Fruit fly (Drosophila melanogaster) whole organism, embryonic: ENCODE results near the gene fau.
A peak's percentile ranks its signal among the peaks of the same experiment; 100 is the strongest.

Experiments
- ATbp ChIP-seq: fragments of 200-800 bp; sonication (Bioruptor generic); optimal IDR thresholded peaks from 2 replicates; lab custom pipeline; 2017; ENCODE audit warnings: missing biosample characterization, mild to moderate bottlenecking, missing genetic modification characterization, missing genetic modification reagents
- CG10543 ChIP-seq: fragments of 200-800 bp; sonication (Bioruptor generic); optimal IDR thresholded peaks from 3 replicates; lab custom pipeline; 2017; ENCODE audit warnings: missing biosample characterization, mild to moderate bottlenecking, missing genetic modification characterization, moderate library complexity
- CG1233 ChIP-seq: fragments of 200-800 bp; sonication (Bioruptor generic); optimal IDR thresholded peaks from 4 replicates; lab custom pipeline; 2018; ENCODE audit warnings: missing biosample characterization, mild to moderate bottlenecking, missing genetic modification characterization
- CG12769 ChIP-seq: fragments of 200-800 bp; sonication (Bioruptor generic); optimal IDR thresholded peaks from 2 replicates; lab custom pipeline; 2019; ENCODE audit warnings: missing biosample characterization, mild to moderate bottlenecking, missing genetic modification characterization, moderate library complexity
- CG12942 ChIP-seq: fragments of 200-800 bp; sonication (Bioruptor generic); optimal IDR thresholded peaks from 3 replicates; lab custom pipeline; 2016; ENCODE audit warnings: missing biosample characterization, missing genetic modification characterization
- CG13287 ChIP-seq: fragments of 200-800 bp; sonication (Bioruptor generic); IDR thresholded peaks from 2 replicates; pipeline ENCODE4 v1.3.6; 2022; ENCODE audit warnings: missing biosample characterization, missing genetic modification characterization; ENCODE audit not compliant: partially characterized antibody
- CG18599 ChIP-seq: fragments of 200-800 bp; sonication (Bioruptor generic); optimal IDR thresholded peaks from 3 replicates; lab custom pipeline; 2017; ENCODE audit warnings: missing biosample characterization, missing genetic modification characterization, mild to moderate bottlenecking, moderate library complexity, missing genetic modification reagents
- CG31224 ChIP-seq: fragments of 200-800 bp; sonication (Bioruptor generic); IDR thresholded peaks from 2 replicates; pipeline ENCODE4 v1.3.6; 2022; ENCODE audit warnings: missing biosample characterization, missing genetic modification characterization
- CG34224 ChIP-seq: fragments of 200-800 bp; sonication (Bioruptor generic); IDR thresholded peaks from 3 replicates; pipeline ENCODE4 v1.3.6; 2022; ENCODE audit warnings: missing biosample characterization, missing genetic modification characterization; ENCODE audit not compliant: partially characterized antibody
- CG42726 ChIP-seq: fragments of 200-800 bp; sonication (Bioruptor generic); IDR thresholded peaks from 2 replicates; pipeline ENCODE4 v1.3.6; 2022; ENCODE audit warnings: missing biosample characterization, missing genetic modification characterization; ENCODE audit not compliant: partially characterized antibody
- CG4328 ChIP-seq: fragments of 200-800 bp; sonication (Bioruptor generic); optimal IDR thresholded peaks from 3 replicates; lab custom pipeline; 2017; ENCODE audit warnings: missing biosample characterization, missing genetic modification reagents, missing genetic modification characterization
- CG4404 ChIP-seq: fragments of 200-800 bp; sonication (Bioruptor generic); IDR thresholded peaks from 2 replicates; pipeline ENCODE4 v1.3.6; 2022; ENCODE audit warnings: missing biosample characterization, missing genetic modification characterization
- CG4820 ChIP-seq: fragments of 200-800 bp; sonication (Bioruptor generic); optimal IDR thresholded peaks from 3 replicates; lab custom pipeline; 2016; ENCODE audit warnings: missing biosample characterization, missing genetic modification characterization
- CG7556 ChIP-seq: fragments of 200-800 bp; sonication (Bioruptor generic); optimal IDR thresholded peaks from 2 replicates; lab custom pipeline; 2017; ENCODE audit warnings: missing biosample characterization, mild to moderate bottlenecking, missing genetic modification characterization
- CHES-1-like ChIP-seq: fragments of 200-800 bp; sonication (Bioruptor generic); optimal IDR thresholded peaks from 2 replicates; lab custom pipeline; 2016; ENCODE audit warnings: missing biosample characterization, missing genetic modification characterization
- CoRest ChIP-seq: fragments of 200-800 bp; sonication (Bioruptor generic); optimal IDR thresholded peaks from 3 replicates; lab custom pipeline; 2018; ENCODE audit warnings: missing biosample characterization, mild to moderate bottlenecking, missing genetic modification characterization, moderate library complexity
- Dp ChIP-seq: fragments of 200-800 bp; sonication (Bioruptor generic); optimal IDR thresholded peaks from 2 replicates; lab custom pipeline; 2018; ENCODE audit warnings: missing biosample characterization, mild to moderate bottlenecking, missing genetic modification characterization, moderate library complexity
- Dref ChIP-seq: fragments of 200-800 bp; sonication (Bioruptor generic); IDR thresholded peaks from 2 replicates; pipeline ENCODE4 v1.3.6; 2022; ENCODE audit warnings: missing biosample characterization, missing genetic modification characterization
- Ets65A ChIP-seq: fragments of 200-800 bp; sonication (Bioruptor generic); peaks from one replicate; lab custom pipeline; 2016; ENCODE audit warnings: missing biosample characterization, missing genetic modification characterization
- Ets97D ChIP-seq: fragments of 200-800 bp; sonication (Bioruptor generic); optimal IDR thresholded peaks from 3 replicates; lab custom pipeline; 2016; ENCODE audit warnings: missing biosample characterization, missing genetic modification characterization
- Hsf ChIP-seq: fragments of 200-800 bp; sonication (Bioruptor generic); optimal IDR thresholded peaks from 3 replicates; lab custom pipeline; 2016; ENCODE audit warnings: missing biosample characterization, missing genetic modification characterization
- Kr ChIP-seq: fragments of 200-800 bp; sonication (Bioruptor generic); optimal IDR thresholded peaks from 2 replicates; lab custom pipeline; 2017; ENCODE audit warnings: missing biosample characterization, mild to moderate bottlenecking, missing genetic modification characterization
- Mes4 ChIP-seq: fragments of 200-800 bp; sonication (Bioruptor generic); optimal IDR thresholded peaks from 2 replicates; lab custom pipeline; 2016; ENCODE audit warnings: missing biosample characterization, missing genetic modification characterization
- NC2β ChIP-seq: fragments of 200-800 bp; sonication (Bioruptor generic); optimal IDR thresholded peaks from 2 replicates; lab custom pipeline; 2016; ENCODE audit warnings: missing biosample characterization, missing genetic modification characterization
- Nf-YB ChIP-seq: fragments of 200-800 bp; sonication (Bioruptor generic); optimal IDR thresholded peaks from 3 replicates; lab custom pipeline; 2019; ENCODE audit warnings: missing biosample characterization, mild to moderate bottlenecking, missing genetic modification characterization, moderate library complexity
- Side ChIP-seq: fragments of 200-800 bp; sonication (Bioruptor generic); optimal IDR thresholded peaks from 2 replicates; lab custom pipeline; 2016; ENCODE audit warnings: missing biosample characterization, missing genetic modification characterization
- Six4 ChIP-seq: fragments of 200-800 bp; sonication (Bioruptor generic); optimal IDR thresholded peaks from 2 replicates; lab custom pipeline; 2016; ENCODE audit warnings: missing biosample characterization, missing genetic modification characterization
- Sox100B ChIP-seq: fragments of 200-800 bp; sonication (Bioruptor generic); optimal IDR thresholded peaks from 3 replicates; lab custom pipeline; 2018; ENCODE audit warnings: missing biosample characterization, mild to moderate bottlenecking, missing genetic modification characterization
- Sry-β ChIP-seq: fragments of 200-800 bp; sonication (Bioruptor generic); optimal IDR thresholded peaks from 2 replicates; lab custom pipeline; 2018; ENCODE audit warnings: missing biosample characterization, mild to moderate bottlenecking, missing genetic modification characterization, moderate library complexity
- Taf1 ChIP-seq: fragments of 200-800 bp; sonication (Bioruptor generic); IDR thresholded peaks from 2 replicates; pipeline ENCODE4 v1.3.6; 2022; ENCODE audit warnings: missing biosample characterization, missing genetic modification characterization
- az2 ChIP-seq: fragments of 200-800 bp; sonication (Bioruptor generic); optimal IDR thresholded peaks from 3 replicates; lab custom pipeline; 2016; ENCODE audit warnings: missing biosample characterization, missing genetic modification characterization
- danr ChIP-seq: fragments of 200-800 bp; sonication (Bioruptor generic); IDR thresholded peaks from 2 replicates; pipeline ENCODE4 v1.3.6; 2022; ENCODE audit warnings: missing biosample characterization, missing genetic modification characterization
- dimm ChIP-seq: fragments of 200-800 bp; sonication (Bioruptor generic); IDR thresholded peaks from 2 replicates; pipeline ENCODE4 v1.3.6; 2022; ENCODE audit warnings: missing biosample characterization, missing genetic modification characterization
- disco-r ChIP-seq: fragments of 200-800 bp; sonication (Bioruptor generic); optimal IDR thresholded peaks from 2 replicates; lab custom pipeline; 2016; ENCODE audit warnings: missing biosample characterization, missing genetic modification characterization
- ewg ChIP-seq: fragments of 200-800 bp; sonication (Bioruptor generic); optimal IDR thresholded peaks from 3 replicates; lab custom pipeline; 2017; ENCODE audit warnings: mild to moderate bottlenecking, missing biosample characterization, missing genetic modification reagents, missing genetic modification characterization
- ftz-f1 ChIP-seq: fragments of 200-800 bp; sonication (Bioruptor generic); optimal IDR thresholded peaks from 2 replicates; lab custom pipeline; 2016; ENCODE audit warnings: missing biosample characterization, missing genetic modification characterization
- grn ChIP-seq: fragments of 200-800 bp; sonication (Bioruptor generic); optimal IDR thresholded peaks from 3 replicates; lab custom pipeline; 2017; ENCODE audit warnings: missing biosample characterization, missing genetic modification characterization
- hb ChIP-seq: fragments of 200-800 bp; sonication (Bioruptor generic); IDR thresholded peaks from 3 replicates; pipeline ENCODE4 v1.3.6; 2022; ENCODE audit warnings: missing biosample characterization, missing genetic modification characterization; ENCODE audit not compliant: partially characterized antibody
- insv ChIP-seq, 2 experiments: fragments of 200-800 bp; sonication (Bioruptor generic); optimal IDR thresholded peaks; 3 replicates each; lab custom pipeline; 2016 to 2018; ENCODE audit warnings: missing biosample characterization in 2 of 2, missing genetic modification characterization in 2 of 2
- kay ChIP-seq: fragments of 200-800 bp; sonication (Bioruptor generic); optimal IDR thresholded peaks from 2 replicates; lab custom pipeline; 2016; ENCODE audit warnings: missing biosample characterization, missing genetic modification characterization
- klu ChIP-seq: fragments of 200-800 bp; sonication (Bioruptor generic); IDR thresholded peaks from 2 replicates; pipeline ENCODE4 v1.3.6; 2022; ENCODE audit warnings: missing biosample characterization, missing genetic modification characterization
- mld ChIP-seq: fragments of 200-800 bp; sonication (Bioruptor generic); IDR thresholded peaks from 3 replicates; pipeline ENCODE4 v1.3.6; 2022; ENCODE audit warnings: missing biosample characterization, missing genetic modification characterization; ENCODE audit not compliant: partially characterized antibody
- nau ChIP-seq: fragments of 200-800 bp; sonication (Bioruptor generic); optimal IDR thresholded peaks from 3 replicates; lab custom pipeline; 2017; ENCODE audit warnings: missing biosample characterization, mild to moderate bottlenecking, missing genetic modification characterization, missing genetic modification reagents
- nom ChIP-seq: fragments of 200-800 bp; sonication (Bioruptor generic); optimal IDR thresholded peaks from 2 replicates; lab custom pipeline; 2017; ENCODE audit warnings: missing biosample characterization, missing genetic modification characterization, mild to moderate bottlenecking, moderate library complexity, missing genetic modification reagents
- pan ChIP-seq, 4 experiments: fragments of >200 bp in 3 of 4; fragments of 200-800 bp in 1 of 4; sonication (Bioruptor generic) in 1 of 4; optimal IDR thresholded peaks in 3 of 4; IDR thresholded peaks in 1 of 4; 2 replicates each; pipeline versions ENCODE4 v1.3.6 to Lab custom; 2017 to 2022; ENCODE audit warnings: missing biosample characterization in 2 of 4, missing genetic modification characterization in 2 of 4, mixed read lengths in 1 of 4
- pros ChIP-seq: fragments of 200-800 bp; sonication (Bioruptor generic); optimal IDR thresholded peaks from 3 replicates; lab custom pipeline; 2019; ENCODE audit warnings: missing biosample characterization, mild to moderate bottlenecking, missing genetic modification characterization, moderate library complexity
- stwl ChIP-seq: fragments of 200-800 bp; sonication (Bioruptor generic); optimal IDR thresholded peaks from 3 replicates; lab custom pipeline; 2018; ENCODE audit warnings: missing biosample characterization, mild to moderate bottlenecking, missing genetic modification characterization, moderate library complexity
- wdn ChIP-seq: fragments of 200-800 bp; sonication (Bioruptor generic); IDR thresholded peaks from 2 replicates; pipeline ENCODE4 v1.3.6; 2022; ENCODE audit warnings: missing biosample characterization, missing genetic modification characterization
- wor ChIP-seq: fragments of 200-800 bp; sonication (Bioruptor generic); IDR thresholded peaks from 2 replicates; pipeline ENCODE4 v1.3.6; 2022; ENCODE audit warnings: missing biosample characterization, missing genetic modification characterization
- z ChIP-seq: fragments of 200-800 bp; sonication (Bioruptor generic); IDR thresholded peaks from 3 replicates; pipeline ENCODE4 v1.3.6; 2022; ENCODE audit warnings: missing biosample characterization, missing genetic modification characterization

fau gene

DNA sequence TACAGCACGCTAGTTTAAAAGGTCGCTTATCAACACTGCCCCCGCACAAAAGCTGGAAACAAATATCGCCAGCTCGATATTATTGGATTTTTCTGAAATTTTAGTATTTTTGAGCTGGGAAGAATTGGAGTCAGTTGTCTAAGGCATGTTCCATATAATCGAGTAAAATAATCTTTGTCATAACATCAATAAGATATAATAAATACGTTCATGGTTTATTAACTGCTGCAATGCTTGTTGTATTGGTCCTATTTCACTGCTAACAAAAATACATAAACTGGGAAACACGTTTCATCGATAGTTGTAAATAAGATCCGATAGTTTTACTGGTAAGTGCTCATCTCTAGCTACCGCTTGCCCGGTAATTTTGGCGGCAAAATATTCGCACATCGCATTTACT lies 11.0 kb upstream of the fau start, which contains the start of the genes Art1 and Mcm5 (continued):
- TF ChIP-seq hb (GFP tag; lab: Robert Waterston, UW): peak; percentile 91
- peak; percentile 77 for TF ChIP-seq Dp
- TF ChIP-seq grn: no peak
- no peak for TF ChIP-seq CG10543
- TF ChIP-seq mld (GFP tag; lab: Robert Waterston, UW): no peak; the same call in 2 of the 3 replicates
- TF ChIP-seq ftz-f1 (GFP tag; lab: Kevin White, UChicago): no peak
- no peak for TF ChIP-seq z (GFP tag; lab: Robert Waterston, UW)
- TF ChIP-seq CG42726 (GFP tag; lab: Robert Waterston, UW): peak; percentile 44; the same call in 1 of the 2 replicates
- no peak for TF ChIP-seq ewg (GFP tag; lab: Kevin White, UChicago)
- no peak for TF ChIP-seq Six4 (GFP tag; lab: Kevin White, UChicago)
- peak; percentile 17 for TF ChIP-seq Mes4 (GFP tag; lab: Kevin White, UChicago)
- TF ChIP-seq Nf-YB (GFP tag; lab: Kevin White, UChicago): no peak
- TF ChIP-seq Sry-β (GFP tag; lab: Kevin White, UChicago): no peak
- peak; percentile 96 for TF ChIP-seq CG13287
- TF ChIP-seq Side (GFP tag; lab: Kevin White, UChicago): peak; percentile 15
- no peak for TF ChIP-seq CG31224 (GFP tag; lab: Robert Waterston, UW)
- TF ChIP-seq CoRest (tag; lab: Kevin White, UChicago): peak; percentile 80
- TF ChIP-seq CG12769 (tag; lab: Kevin White, UChicago): no peak
- peak; percentile 86 for TF ChIP-seq stwl (tag; lab: Kevin White, UChicago)
- peak; percentile 91 for TF ChIP-seq CG34224 (GFP tag; lab: Robert Waterston, UW)
- peak; percentile 80 for TF ChIP-seq Ets97D
- no peak for TF ChIP-seq wdn (GFP tag; lab: Robert Waterston, UW)
- TF ChIP-seq insv (GFP tag; optimal IDR thresholded peaks at IDR 0.05; lab: Kevin White, UChicago): peak in 1 of 2 experiments; percentile 40
- TF ChIP-seq Dref (GFP tag; lab: Robert Waterston, UW): peak; percentile 51
- TF ChIP-seq dimm (GFP tag; lab: Robert Waterston, UW): no peak
- TF ChIP-seq CG7556 (GFP tag; lab: Kevin White, UChicago): no peak
- no peak for TF ChIP-seq wor (GFP tag; lab: Robert Waterston, UW)
- no peak for TF ChIP-seq Taf1 (GFP tag; lab: Robert Waterston, UW)
- TF ChIP-seq CG4328: no peak
- TF ChIP-seq Kr: no peak
- TF ChIP-seq nau: no peak
- TF ChIP-seq Hsf: peak; percentile 70
- no peak for TF ChIP-seq danr (GFP tag; lab: Robert Waterston, UW)
- peak; percentile 74 for TF ChIP-seq CHES-1-like (GFP tag; lab: Kevin White, UChicago)
- TF ChIP-seq nom (GFP tag; lab: Kevin White, UChicago): no peak
- TF ChIP-seq pan (optimal IDR thresholded peaks at IDR 0.05; lab: Kevin White, UChicago): no peak
- TF ChIP-seq pan (GFP tag; optimal IDR thresholded peaks at IDR 0.05 in 1 of 2, IDR thresholded peaks at IDR 0.05 in 1 of 2): no peak
- TF ChIP-seq disco-r (GFP tag; lab: Kevin White, UChicago): no peak
- TF ChIP-seq CG4404: no peak; the same call in 1 of the 2 replicates
- TF ChIP-seq ATbp (GFP tag; lab: Kevin White, UChicago): no peak
- TF ChIP-seq kay: peak; percentile 12
- TF ChIP-seq CG4820 (GFP tag; lab: Kevin White, UChicago): no peak
- peak; percentile 18 for TF ChIP-seq CG1233 (GFP tag; lab: Kevin White, UChicago)
- TF ChIP-seq klu (GFP tag; lab: Robert Waterston, UW): no peak
- TF ChIP-seq CG18599 (GFP tag; lab: Kevin White, UChicago): peak; percentile 17
- TF ChIP-seq Sox100B (GFP tag; lab: Kevin White, UChicago): peak; percentile 8
- peak; percentile 17 for TF ChIP-seq az2 (GFP tag; lab: Kevin White, UChicago)
- TF ChIP-seq pros (GFP tag; lab: Kevin White, UChicago): no peak
- TF ChIP-seq NC2β (GFP tag; lab: Kevin White, UChicago): peak; percentile 38
- peak; percentile 90 for TF ChIP-seq Ets65A (GFP tag; lab: Kevin White, UChicago)
- TF ChIP-seq CG12942 (GFP tag; lab: Kevin White, UChicago): no peak
